Worm (Caenorhabditis elegans): ENCODE data around the gene gars-1.
A peak's percentile ranks its signal among the peaks of the same experiment; 100 is the strongest.

Gene gars-1

ce11 chrIII:5179166-5179565 lies 15.7 kb upstream of the gars-1 start:
- TF ChIP-seq elt-2 (tag; optimal IDR thresholded peaks at IDR 0.05) (no peak), mdl-1 (tag; optimal IDR thresholded peaks at IDR 0.05) (no peak), ztf-11 (tag; optimal IDR thresholded peaks at IDR 0.05) (no peak), nfya-1 (tag; optimal IDR thresholded peaks at IDR 0.05; ENCODE audit: insufficient read depth) (peak; percentile 95)

- TF ChIP-seq fos-1 (tag; optimal IDR thresholded peaks at IDR 0.05) (no peak), mdl-1 (tag; optimal IDR thresholded peaks at IDR 0.05) (no peak), hmg-11 (tag; optimal IDR thresholded peaks at IDR 0.05) (no peak), fkh-2 (tag; optimal IDR thresholded peaks at IDR 0.05) (no peak)
Measured at ce11 chrIII:5173622-5174021, 10.2 kb upstream of the gars-1 start, which contains the start of gene cid-1. cid-1 (plus strand) TSS chrIII:5173922.

- TF ChIP-seq ceh-9 (tag; optimal IDR thresholded peaks at IDR 0.05): no peak
- no peak for TF ChIP-seq nhr-23 (tag; optimal IDR thresholded peaks at IDR 0.05)
- TF ChIP-seq pha-4 (tag; optimal IDR thresholded peaks at IDR 0.05): no peak
- TF ChIP-seq fos-1 (tag; optimal IDR thresholded peaks at IDR 0.05): no peak
- TF ChIP-seq ztf-11 (tag; optimal IDR thresholded peaks at IDR 0.05): no peak
- no peak for TF ChIP-seq skn-1 (tag; optimal IDR thresholded peaks at IDR 0.05)
- TF ChIP-seq fkh-2 (tag; optimal IDR thresholded peaks at IDR 0.05): no peak
- no peak for TF ChIP-seq zag-1 (tag; optimal IDR thresholded peaks at IDR 0.05)
- TF ChIP-seq jun-1 (tag; optimal IDR thresholded peaks at IDR 0.05): no peak
- TF ChIP-seq nhr-67 (tag; optimal IDR thresholded peaks at IDR 0.05): no peak
- TF ChIP-seq hmg-11 (tag; optimal IDR thresholded peaks at IDR 0.05): no peak
- TF ChIP-seq nhr-28 (tag; optimal IDR thresholded peaks at IDR 0.05): no peak
- no peak for TF ChIP-seq nhr-12 (tag; optimal IDR thresholded peaks at IDR 0.05)
Measured at ce11 chrIII:5173139-5173538, 9.7 kb upstream of the gars-1 start, which contains the start of gene emb-1. emb-1 (plus strand) TSS chrIII:5173439.

ce11 chrIII:5172470-5172869 lies 9.0 kb upstream of the gars-1 start, which contains the start of gene K10D2.5:
K10D2.5 (plus strand) TSS chrIII:5172720.
- TF ChIP-seq snpc-4 (tag; optimal IDR thresholded peaks at IDR 0.05): peak; percentile 89
- no peak for TF ChIP-seq ceh-9 (tag; optimal IDR thresholded peaks at IDR 0.05)
- TF ChIP-seq nfya-1 (tag; optimal IDR thresholded peaks at IDR 0.05; ENCODE audit: insufficient read depth): peak; percentile 88
- no peak for TF ChIP-seq nhr-76 (tag; optimal IDR thresholded peaks at IDR 0.05)
- TF ChIP-seq lsy-12 (tag; optimal IDR thresholded peaks at IDR 0.05): peak; percentile 85
- peak; percentile 79 for TF ChIP-seq skn-1 (tag; optimal IDR thresholded peaks at IDR 0.05)
- TF ChIP-seq nhr-237 (tag; optimal IDR thresholded peaks at IDR 0.05): no peak
- TF ChIP-seq fkh-10 (GFP tag; optimal IDR thresholded peaks at IDR 0.05): peak; percentile 69
- TF ChIP-seq egl-5 (tag; optimal IDR thresholded peaks at IDR 0.05): peak; percentile 74
- TF ChIP-seq ceh-82 (tag; optimal IDR thresholded peaks at IDR 0.05): peak; percentile 70
- TF ChIP-seq ztf-11 (tag; optimal IDR thresholded peaks at IDR 0.05): no peak
- no peak for TF ChIP-seq fkh-2 (tag; optimal IDR thresholded peaks at IDR 0.05)
- TF ChIP-seq nhr-43 (tag; optimal IDR thresholded peaks at IDR 0.05; ENCODE audit: poor library complexity, severe bottlenecking): peak; percentile 95
- peak; percentile 58 for TF ChIP-seq pqm-1 (tag; optimal IDR thresholded peaks at IDR 0.05)
- peak; percentile 14 for TF ChIP-seq tbx-2 (tag; optimal IDR thresholded peaks at IDR 0.05)
- TF ChIP-seq egl-27 (tag; optimal IDR thresholded peaks at IDR 0.05): peak; percentile 0
- TF ChIP-seq ceh-28 (tag; optimal IDR thresholded peaks at IDR 0.05): peak; percentile 73
- peak; percentile 99 for TF ChIP-seq lin-15B (tag; optimal IDR thresholded peaks at IDR 0.05)
- peak; percentile 95 for TF ChIP-seq lin-39 (tag; optimal IDR thresholded peaks at IDR 0.05)
- TF ChIP-seq nhr-77 (tag; optimal IDR thresholded peaks at IDR 0.05): peak; percentile 39
- TF ChIP-seq sea-2 (GFP tag; optimal IDR thresholded peaks at IDR 0.05): no peak
- TF ChIP-seq pha-4 (tag; optimal IDR thresholded peaks at IDR 0.05): peak; percentile 91
- peak; percentile 49 for TF ChIP-seq jun-1 (tag; optimal IDR thresholded peaks at IDR 0.05)
- TF ChIP-seq nhr-23 (tag; optimal IDR thresholded peaks at IDR 0.05): peak; percentile 90
- peak; percentile 84 for TF ChIP-seq R02D3.7 (tag; optimal IDR thresholded peaks at IDR 0.05)
- peak; percentile 55 for TF ChIP-seq elt-2 (tag; optimal IDR thresholded peaks at IDR 0.05)
- TF ChIP-seq nhr-28 (tag; optimal IDR thresholded peaks at IDR 0.05): no peak
- no peak for TF ChIP-seq unc-39 (tag; optimal IDR thresholded peaks at IDR 0.05)
- TF ChIP-seq elt-3 (tag; optimal IDR thresholded peaks at IDR 0.05): peak in 1 of 3 experiments; percentile 7
- peak; percentile 89 for TF ChIP-seq nhr-25 (tag; optimal IDR thresholded peaks at IDR 0.05)
- peak; percentile 74 for TF ChIP-seq nhr-11 (tag; optimal IDR thresholded peaks at IDR 0.05)
- no peak for TF ChIP-seq nhr-12 (tag; optimal IDR thresholded peaks at IDR 0.05)
- TF ChIP-seq ama-1 (optimal IDR thresholded peaks at IDR 0.05): peak; percentile 46
- TF ChIP-seq hmg-11 (tag; optimal IDR thresholded peaks at IDR 0.05): peak; percentile 44

Measured in whole organism, L3 larva.